Worm (Caenorhabditis elegans) whole organism, L4 larva: ENCODE measurements around the gene C07A4.3.

ENCODE experiments used
- F10B5.3 ChIP-seq: sonication (generic microtip); optimal IDR thresholded peaks from 2 replicates; lab custom pipeline; 2016; ENCODE audit warnings: mild to moderate bottlenecking, missing genetic modification characterization, missing compliant biosample characterization
- F26F4.8 ChIP-seq: fragments of 200-800 bp; sonication (Bioruptor generic); conservative IDR thresholded peaks from 2 replicates; pipeline ENCODE4 v1.3.6; 2022; ENCODE audit warnings: missing genetic modification characterization, missing compliant biosample characterization
- R02D3.7 ChIP-seq: fragments of 150-350 bp; sonication (generic microtip); optimal IDR thresholded peaks from 3 replicates; lab custom pipeline; 2014; ENCODE audit warnings: missing biosample characterization, missing genetic modification characterization
- T20F7.1 ChIP-seq: fragments of 200-800 bp; sonication (Bioruptor generic); optimal IDR thresholded peaks from 2 replicates; lab custom pipeline; 2018; ENCODE audit warnings: mild to moderate bottlenecking, missing genetic modification characterization, missing compliant biosample characterization
- ZK337.2 ChIP-seq: fragments of 200-800 bp; sonication (Bioruptor generic); IDR thresholded peaks from 2 replicates; pipeline ENCODE4 v1.3.6; 2022; ENCODE audit warnings: missing genetic modification reagents, missing genetic modification characterization, missing compliant biosample characterization
- aha-1 ChIP-seq: fragments of 150-350 bp; peaks from one replicate; lab custom pipeline; 2014; ENCODE audit warnings: missing biosample characterization, missing genetic modification characterization
- ceh-28 ChIP-seq: fragments of 150-350 bp; optimal IDR thresholded peaks from 2 replicates; lab custom pipeline; 2014; ENCODE audit warnings: missing biosample characterization, missing genetic modification reagents, missing genetic modification characterization
- ceh-32 ChIP-seq: sonication (generic microtip); optimal IDR thresholded peaks from 2 replicates; lab custom pipeline; 2016; ENCODE audit warnings: mild to moderate bottlenecking, missing genetic modification characterization, missing compliant biosample characterization; ENCODE audit not compliant: poor library complexity
- ceh-62 ChIP-seq: sonication (generic microtip); optimal IDR thresholded peaks from 2 replicates; lab custom pipeline; 2017; ENCODE audit warnings: missing biosample characterization, missing genetic modification characterization
- ceh-82 ChIP-seq: sonication (generic microtip); optimal IDR thresholded peaks from 2 replicates; lab custom pipeline; 2017; ENCODE audit warnings: missing biosample characterization, missing genetic modification characterization
- ces-1 ChIP-seq: fragments of 150-350 bp; sonication (generic microtip); optimal IDR thresholded peaks from 4 replicates; lab custom pipeline; 2014; ENCODE audit warnings: missing biosample characterization, missing genetic modification reagents, missing genetic modification characterization
- ctbp-1 ChIP-seq: fragments of 200-800 bp; sonication (Bioruptor generic); IDR thresholded peaks from 2 replicates; pipeline ENCODE4 v1.3.6; 2022; ENCODE audit warnings: missing genetic modification reagents, missing genetic modification characterization, missing compliant biosample characterization
- daf-19 ChIP-seq: fragments of 200-800 bp; sonication (Bioruptor generic); conservative IDR thresholded peaks from 2 replicates; pipeline ENCODE4 v1.3.6; 2022; ENCODE audit warnings: missing genetic modification characterization, missing compliant biosample characterization
- fkh-10 ChIP-seq: fragments of 150-350 bp; optimal IDR thresholded peaks from 2 replicates; lab custom pipeline; 2014; ENCODE audit warnings: missing biosample characterization, missing genetic modification reagents, missing genetic modification characterization
- fos-1 ChIP-seq: fragments of 150-350 bp; optimal IDR thresholded peaks from 2 replicates; lab custom pipeline; 2014; ENCODE audit warnings: missing biosample characterization, missing genetic modification characterization
- hmg-1.1 ChIP-seq: fragments of 200-800 bp; sonication (Bioruptor generic); IDR thresholded peaks from 2 replicates; pipeline ENCODE4 v1.3.6; 2022; ENCODE audit warnings: missing genetic modification reagents, missing genetic modification characterization, missing compliant biosample characterization
- lin-1 ChIP-seq: fragments of 200-800 bp; sonication (Bioruptor generic); IDR thresholded peaks from 2 replicates; pipeline ENCODE4 v1.3.6; 2022; ENCODE audit warnings: missing genetic modification reagents, missing genetic modification characterization, missing compliant biosample characterization
- lin-13 ChIP-seq: fragments of 150-350 bp; optimal IDR thresholded peaks from 2 replicates; lab custom pipeline; 2014; ENCODE audit warnings: missing biosample characterization, missing genetic modification reagents, missing genetic modification characterization
- lin-15B ChIP-seq: fragments of 150-350 bp; sonication (generic microtip); optimal IDR thresholded peaks from 3 replicates; lab custom pipeline; 2014; ENCODE audit warnings: missing biosample characterization, missing genetic modification characterization
- lin-38 ChIP-seq: fragments of 200-800 bp; sonication (Bioruptor generic); IDR thresholded peaks from 2 replicates; pipeline ENCODE4 v1.3.6; 2022; ENCODE audit warnings: missing genetic modification reagents, missing genetic modification characterization, missing compliant biosample characterization
- lir-3 ChIP-seq: sonication (generic microtip); optimal IDR thresholded peaks from 2 replicates; lab custom pipeline; 2016; ENCODE audit warnings: mild to moderate bottlenecking, missing genetic modification characterization, missing compliant biosample characterization
- lsy-2 ChIP-seq, 2 experiments: fragments of 150-350 bp in 1 of 2; sonication (generic microtip) in 1 of 2; optimal IDR thresholded peaks; 2 replicates each; lab custom pipeline; 2014 to 2017; ENCODE audit warnings: missing biosample characterization in 2 of 2, missing genetic modification characterization in 2 of 2
- madf-9 ChIP-seq: fragments of 200-800 bp; sonication (Bioruptor generic); conservative IDR thresholded peaks from 2 replicates; pipeline ENCODE4 v1.3.6; 2022; ENCODE audit warnings: missing genetic modification reagents, missing genetic modification characterization, missing compliant biosample characterization
- mdl-1 ChIP-seq, 2 experiments: fragments of 150-350 bp in 1 of 2; sonication (generic microtip) in 1 of 2; optimal IDR thresholded peaks; 2 replicates each; lab custom pipeline; 2014 to 2017; ENCODE audit warnings: missing biosample characterization in 2 of 2, missing genetic modification characterization in 2 of 2
- mdt-29 ChIP-seq: fragments of 200-800 bp; sonication (Bioruptor generic); IDR thresholded peaks from 2 replicates; pipeline ENCODE4 v1.3.6; 2022; ENCODE audit warnings: missing genetic modification reagents, missing genetic modification characterization, missing compliant biosample characterization
- mep-1 ChIP-seq: fragments of 150-350 bp; sonication (generic microtip); optimal IDR thresholded peaks from 3 replicates; lab custom pipeline; 2014; ENCODE audit warnings: missing biosample characterization, missing genetic modification characterization
- nhr-10 ChIP-seq: fragments of 150-350 bp; optimal IDR thresholded peaks from 2 replicates; lab custom pipeline; 2014; ENCODE audit warnings: missing biosample characterization, missing genetic modification characterization
- nhr-102 ChIP-seq: sonication (generic microtip); optimal IDR thresholded peaks from 2 replicates; lab custom pipeline; 2016; ENCODE audit warnings: mild to moderate bottlenecking, missing genetic modification characterization, moderate library complexity, missing compliant biosample characterization
- nhr-11 ChIP-seq: fragments of 150-350 bp; optimal IDR thresholded peaks from 2 replicates; lab custom pipeline; 2014; ENCODE audit warnings: missing biosample characterization, missing genetic modification characterization
- nhr-25 ChIP-seq: sonication (generic microtip); optimal IDR thresholded peaks from 2 replicates; lab custom pipeline; 2017; ENCODE audit warnings: missing genetic modification characterization, mild to moderate bottlenecking, missing compliant biosample characterization, antibody characterized with exemption, moderate library complexity, borderline replicate concordance; ENCODE audit not compliant: insufficient read depth
- nhr-6 ChIP-seq: fragments of 150-350 bp; optimal IDR thresholded peaks from 2 replicates; lab custom pipeline; 2014; ENCODE audit warnings: missing biosample characterization, missing genetic modification characterization
- php-3 ChIP-seq: fragments of 200-800 bp; sonication (Bioruptor generic); IDR thresholded peaks from 2 replicates; pipeline ENCODE4 v1.3.6; 2022; ENCODE audit warnings: missing genetic modification reagents, missing genetic modification characterization, missing compliant biosample characterization
- saeg-2 ChIP-seq: fragments of 200-800 bp; sonication (Bioruptor generic); IDR thresholded peaks from 2 replicates; pipeline ENCODE4 v1.3.6; 2022; ENCODE audit warnings: missing genetic modification reagents, missing genetic modification characterization, missing compliant biosample characterization
- sdz-12 ChIP-seq: fragments of 200-800 bp; sonication (Bioruptor generic); optimal IDR thresholded peaks from 2 replicates; lab custom pipeline; 2018; ENCODE audit warnings: mild to moderate bottlenecking, missing genetic modification characterization, missing compliant biosample characterization
- spr-1 ChIP-seq: sonication (generic microtip); optimal IDR thresholded peaks from 2 replicates; lab custom pipeline; 2016; ENCODE audit warnings: mild to moderate bottlenecking, missing genetic modification characterization, missing compliant biosample characterization
- tag-97 ChIP-seq: fragments of 200-800 bp; sonication (Bioruptor generic); IDR thresholded peaks from 2 replicates; pipeline ENCODE4 v1.3.6; 2022; ENCODE audit warnings: missing genetic modification characterization, missing compliant biosample characterization
- tra-1 ChIP-seq: fragments of 200-800 bp; sonication (Bioruptor generic); IDR thresholded peaks from 2 replicates; pipeline ENCODE4 v1.3.6; 2022; ENCODE audit warnings: missing genetic modification reagents, missing genetic modification characterization, missing compliant biosample characterization
- unc-39 ChIP-seq: sonication (generic microtip); optimal IDR thresholded peaks from 2 replicates; lab custom pipeline; 2017; ENCODE audit warnings: missing biosample characterization, missing genetic modification characterization
- unc-62 ChIP-seq, 3 experiments: fragments of 150-350 bp in 1 of 3; sonication (generic microtip); optimal IDR thresholded peaks in 2 of 3; peaks in 1 of 3; 1 replicate in 1 of 3; 2 replicates in 2 of 3; lab custom pipeline; 2014 to 2017; ENCODE audit warnings: missing biosample characterization in 3 of 3, missing genetic modification characterization in 3 of 3, missing genetic modification reagents in 3 of 3, missing genotype in 1 of 3
- zfp-3 ChIP-seq: fragments of 200-800 bp; sonication (Bioruptor generic); conservative IDR thresholded peaks from 2 replicates; pipeline ENCODE4 v1.3.6; 2022; ENCODE audit warnings: missing genetic modification reagents, missing genetic modification characterization, missing compliant biosample characterization
- ztf-7 ChIP-seq: fragments of 150-350 bp; optimal IDR thresholded peaks from 2 replicates; lab custom pipeline; 2014; ENCODE audit warnings: missing biosample characterization, missing genetic modification characterization

C07A4.3 gene

ce11 chrX:10148235-10148872, 26.4 kb upstream of the C07A4.3 start (continued):
- TF ChIP-seq ctbp-1 (GFP tag; lab: Robert Waterston, UW) (peak; percentile 47; the same call in 1 of the 2 replicates), zfp-3 (GFP tag; lab: Robert Waterston, UW) (no peak), spr-1 (tag; lab: Kevin White, UChicago) (peak; percentile 13), ztf-7 (tag; lab: Kevin White, UChicago) (no peak), mep-1 (peak; percentile 50), lin-38 (GFP tag; lab: Robert Waterston, UW) (peak; percentile 61), lir-3 (peak; percentile 54), lsy-2 (tag; optimal IDR thresholded peaks at IDR 0.05; lab: Kevin White, UChicago) (peak in 1 of 2 experiments; percentile 39)
- TF ChIP-seq, all 104 proteins: peak for 31

- TF ChIP-seq nhr-10 = no peak
- no peak for TF ChIP-seq mdl-1 (tag; optimal IDR thresholded peaks at IDR 0.05; lab: Kevin White, UChicago)
- TF ChIP-seq ces-1 (GFP tag; lab: Kevin White, UChicago) = peak; percentile 84
- no peak for TF ChIP-seq php-3
- TF ChIP-seq F26F4.8 = no peak
- no peak for TF ChIP-seq saeg-2 (GFP tag; lab: Robert Waterston, UW)
Measured at ce11 chrX:10150918-10151317, 23.9 kb upstream of the C07A4.3 start.

- TF ChIP-seq hmg-1.1 (GFP tag; lab: Robert Waterston, UW) = peak; percentile 22; the same call in 1 of the 2 replicates
- TF ChIP-seq fkh-10 = peak; percentile 5
- peak in 1 of 2 experiments; percentile 96 for TF ChIP-seq unc-62 (GFP tag; optimal IDR thresholded peaks at IDR 0.05 in 1 of 2; lab: Kevin White, UChicago)
- TF ChIP-seq unc-62 (tag; optimal IDR thresholded peaks at IDR 0.05; lab: Kevin White, UChicago) = no peak
- TF ChIP-seq aha-1 (tag; lab: Kevin White, UChicago) = peak; percentile 98
- no peak for TF ChIP-seq lin-38 (GFP tag; lab: Robert Waterston, UW)
- no peak for TF ChIP-seq nhr-11
- TF ChIP-seq, all 104 proteins: peak for 4
Measured at ce11 chrX:10154317-10154942, 20.4 kb upstream of the C07A4.3 start, which contains the start of gene F09B9.5. Gene F09B9.5 (plus strand): TSS chrX:10154817.

DNA sequence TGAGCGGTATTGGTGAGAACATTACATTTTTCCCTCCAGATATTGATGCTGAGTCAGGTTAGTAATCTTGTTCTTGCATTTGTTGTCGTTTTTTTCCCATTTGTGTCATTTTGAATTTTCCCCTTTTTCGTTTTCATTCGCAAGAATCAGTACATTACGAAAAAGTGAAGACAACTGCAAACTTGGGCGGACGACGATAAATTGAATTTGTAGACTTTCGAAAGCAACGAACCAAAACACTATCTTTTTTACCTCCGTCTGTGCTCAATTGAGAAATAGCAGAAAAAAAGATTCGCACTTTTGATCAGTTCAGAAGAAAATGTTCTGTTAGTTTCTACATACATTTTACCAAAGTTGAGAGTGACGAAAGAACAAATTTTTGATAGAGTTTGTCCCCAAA, 19.7 kb upstream of the C07A4.3 start:
- no peak for TF ChIP-seq F10B5.3 (tag; lab: Kevin White, UChicago)
- no peak for TF ChIP-seq aha-1 (tag; lab: Kevin White, UChicago)
- peak; percentile 57 for TF ChIP-seq ces-1 (GFP tag; lab: Kevin White, UChicago)
- peak; percentile 46 for TF ChIP-seq fkh-10
- no peak for TF ChIP-seq tra-1 (GFP tag; lab: Robert Waterston, UW)

DNA sequence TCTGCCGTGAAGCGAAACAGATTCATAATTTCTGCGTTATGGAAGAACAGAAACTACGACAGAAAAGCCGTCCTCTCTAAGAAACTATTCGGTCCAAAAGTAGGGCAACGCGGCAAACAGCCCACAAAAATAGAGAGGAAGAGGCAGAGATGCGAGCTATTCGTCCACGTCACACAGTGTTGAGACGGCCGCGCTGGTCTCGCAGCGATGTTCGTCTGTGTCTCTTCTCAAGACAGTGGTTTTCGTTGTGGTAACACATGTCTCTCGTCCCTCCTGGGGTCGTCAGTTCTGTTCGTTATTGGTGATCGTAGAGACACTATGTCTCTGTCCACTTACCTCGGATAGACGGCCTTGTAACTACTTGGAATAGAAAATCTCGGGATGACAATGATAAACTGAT, 16.1 kb upstream of the C07A4.3 start, which contains the start of gene erd-2.1:
Gene erd-2.1, minus strand, starts transcription at position 114 of the 400 bp plus-strand sequence.
- no peak for TF ChIP-seq zfp-3 (GFP tag; lab: Robert Waterston, UW)
- no peak for TF ChIP-seq ceh-28 (tag; lab: Kevin White, UChicago)
- TF ChIP-seq unc-39 = no peak
- no peak for TF ChIP-seq sdz-12 (GFP tag; lab: Kevin White, UChicago)
- TF ChIP-seq tag-97 (GFP tag; lab: Robert Waterston, UW) = no peak
- TF ChIP-seq ceh-62 (tag; lab: Kevin White, UChicago) = no peak
- no peak for TF ChIP-seq nhr-102 (tag; lab: Kevin White, UChicago)
- TF ChIP-seq nhr-11 = peak; percentile 32
- TF ChIP-seq nhr-6 (tag; lab: Kevin White, UChicago) = no peak
- no peak for TF ChIP-seq spr-1 (tag; lab: Kevin White, UChicago)
- no peak for TF ChIP-seq fos-1
- no peak for TF ChIP-seq ceh-32
- peak in 1 of 2 experiments; percentile 70 for TF ChIP-seq mdl-1 (tag; optimal IDR thresholded peaks at IDR 0.05; lab: Kevin White, UChicago)
- no peak for TF ChIP-seq daf-19 (GFP tag; lab: Robert Waterston, UW)
- no peak for TF ChIP-seq mdt-29 (GFP tag; lab: Robert Waterston, UW)
- no peak for TF ChIP-seq nhr-25 (tag; lab: Kevin White, UChicago)
- TF ChIP-seq lin-15B = no peak
- no peak for TF ChIP-seq lin-1 (GFP tag; lab: Robert Waterston, UW)
- TF ChIP-seq R02D3.7 = no peak
- no peak for TF ChIP-seq T20F7.1 (GFP tag; lab: Kevin White, UChicago)
- TF ChIP-seq ceh-82 (tag; lab: Kevin White, UChicago) = no peak
- peak; percentile 55 for TF ChIP-seq lin-13 (GFP tag; lab: Kevin White, UChicago)
- TF ChIP-seq F10B5.3 (tag; lab: Kevin White, UChicago) = no peak
- TF ChIP-seq madf-9 (GFP tag; lab: Robert Waterston, UW) = no peak
- no peak for TF ChIP-seq ZK337.2 (GFP tag; lab: Robert Waterston, UW)
